Fruit fly (Drosophila melanogaster) S2 (cell line): Measurements from ENCODE around the gene ttm2.

Experiments used
- CG8478 ChIP-seq: fragments of >200 bp; optimal IDR thresholded peaks from 2 replicates; lab custom pipeline; 2018
- CTCF ChIP-seq, 2 experiments: fragments of >200 bp; optimal IDR thresholded peaks; 2 replicates each; lab custom pipeline; 2018

ttm2 gene

dm6 chr3L:299952-300605 is 25.1 kb downstream of the ttm2 start:
- TF ChIP-seq CG8478 (lab: Kevin White, UChicago) (no peak), CTCF (optimal IDR thresholded peaks at IDR 0.05; lab: Kevin White, UChicago) (no peak)

dm6 chr3L:311607-312006 is 36.7 kb downstream of the ttm2 start:
- TF ChIP-seq CG8478 (lab: Kevin White, UChicago) (no peak), CTCF (optimal IDR thresholded peaks at IDR 0.05; lab: Kevin White, UChicago) (no peak)

- TF ChIP-seq CG8478 (lab: Kevin White, UChicago): no peak
- TF ChIP-seq CTCF (optimal IDR thresholded peaks at IDR 0.05; lab: Kevin White, UChicago): no peak
These were observed 37.4 kb downstream of the ttm2 start for dm6 chr3L:312323-312722.

dm6 chr3L:315140-315539 is 40.2 kb downstream of the ttm2 start:
- no peak for TF ChIP-seq CTCF (optimal IDR thresholded peaks at IDR 0.05; lab: Kevin White, UChicago)

- TF ChIP-seq CG8478 (lab: Kevin White, UChicago) (no peak), CTCF (optimal IDR thresholded peaks at IDR 0.05; lab: Kevin White, UChicago) (no peak)
These were observed 41.8 kb downstream of the ttm2 start, which contains the start of gene ddbt for dm6 chr3L:316784-317183. TSS of gene ddbt (plus strand) at chr3L:317084.

dm6 chr3L:319145-320009 is 44.4 kb downstream of the ttm2 start, which contains the start of gene fwd:
TSS of gene fwd (minus strand) at chr3L:319884.
- TF ChIP-seq CTCF (optimal IDR thresholded peaks at IDR 0.05; lab: Kevin White, UChicago): peak; percentile 19 to 41
- TF ChIP-seq CG8478 (lab: Kevin White, UChicago): peak; percentile 10

- TF ChIP-seq CG8478 (lab: Kevin White, UChicago) (no peak), CTCF (optimal IDR thresholded peaks at IDR 0.05; lab: Kevin White, UChicago) (no peak)
These were observed 45.0 kb downstream of the ttm2 start for dm6 chr3L:320010-320337.

dm6 chr3L:320798-321197 is 45.8 kb downstream of the ttm2 start:
- TF ChIP-seq CTCF (optimal IDR thresholded peaks at IDR 0.05; lab: Kevin White, UChicago): no peak
- no peak for TF ChIP-seq CG8478 (lab: Kevin White, UChicago)

- TF ChIP-seq CG8478 (lab: Kevin White, UChicago) (no peak), CTCF (optimal IDR thresholded peaks at IDR 0.05; lab: Kevin White, UChicago) (no peak)
These were observed 46.5 kb downstream of the ttm2 start for dm6 chr3L:321495-321894.

dm6 chr3L:324486-324885 is 49.5 kb downstream of the ttm2 start, which contains the start of gene CG32344:
TSS of gene CG32344 (minus strand) at chr3L:324720.
- no peak for TF ChIP-seq CTCF (optimal IDR thresholded peaks at IDR 0.05; lab: Kevin White, UChicago)
- TF ChIP-seq CG8478 (lab: Kevin White, UChicago): no peak
